Worm (Caenorhabditis elegans) whole organism, L1 larva: ENCODE data around the gene EGAP1.5.

Experiments used
- C04F5.9 ChIP-seq: sonication (generic microtip); optimal IDR thresholded peaks from 2 replicates; lab custom pipeline; 2016; ENCODE audit warnings: missing genetic modification characterization, missing compliant biosample characterization
- blmp-1 ChIP-seq: fragments of 150-350 bp; optimal IDR thresholded peaks from 2 replicates; lab custom pipeline; 2014; ENCODE audit warnings: missing biosample characterization, missing genetic modification characterization
- ceh-63 ChIP-seq: fragments of 200-800 bp; sonication (Bioruptor generic); optimal IDR thresholded peaks from 2 replicates; lab custom pipeline; 2018; ENCODE audit warnings: mild to moderate bottlenecking, missing genetic modification characterization, missing compliant biosample characterization
- ceh-8 ChIP-seq: fragments of 200-800 bp; sonication (Bioruptor generic); optimal IDR thresholded peaks from 2 replicates; lab custom pipeline; 2018; ENCODE audit warnings: mild to moderate bottlenecking, missing genetic modification characterization, moderate library complexity, missing compliant biosample characterization
- ceh-82 ChIP-seq, 3 experiments: fragments of 150-350 bp in 1 of 3; sonication (generic microtip) in 2 of 3; optimal IDR thresholded peaks; 2 replicates each; lab custom pipeline; 2014 to 2017; ENCODE audit warnings: missing biosample characterization in 3 of 3, missing genetic modification characterization in 3 of 3
- ceh-88 ChIP-seq: fragments of 200-800 bp; sonication (Bioruptor generic); IDR thresholded peaks from 2 replicates; pipeline ENCODE4 v1.3.6; 2022; ENCODE audit warnings: missing genetic modification characterization, missing compliant biosample characterization
- ceh-90 ChIP-seq: sonication (generic microtip); optimal IDR thresholded peaks from 2 replicates; lab custom pipeline; 2016; ENCODE audit warnings: missing genetic modification characterization, missing compliant biosample characterization
- ces-1 ChIP-seq: fragments of 150-350 bp; optimal IDR thresholded peaks from 2 replicates; lab custom pipeline; 2014; ENCODE audit warnings: missing biosample characterization, missing genetic modification reagents, missing genetic modification characterization
- dsc-1 ChIP-seq: sonication (generic microtip); optimal IDR thresholded peaks from 2 replicates; lab custom pipeline; 2016; ENCODE audit warnings: mild to moderate bottlenecking, missing genetic modification characterization, missing compliant biosample characterization
- efl-1 ChIP-seq, 4 experiments: fragments of 150-350 bp; optimal IDR thresholded peaks in 3 of 4; peaks in 1 of 4; 1 replicate in 1 of 4; 2 replicates in 3 of 4; lab custom pipeline; 2014; ENCODE audit warnings: missing biosample characterization in 2 of 4, missing genetic modification characterization in 2 of 4, missing genetic modification reagents in 2 of 4
- egl-13 ChIP-seq: sonication (generic microtip); optimal IDR thresholded peaks from 2 replicates; lab custom pipeline; 2016; ENCODE audit warnings: missing genotype, missing genetic modification reagents, missing genetic modification characterization, missing compliant biosample characterization
- elt-3 ChIP-seq, 6 experiments: fragments of 150-350 bp in 1 of 6; sonication (generic microtip); optimal IDR thresholded peaks; 2 replicates each; lab custom pipeline; 2017 to 2018; ENCODE audit warnings: missing biosample characterization in 6 of 6, missing genetic modification characterization in 6 of 6, inconsistent platforms in 1 of 6
- ets-5 ChIP-seq: fragments of 200-800 bp; sonication (Bioruptor generic); IDR thresholded peaks from 2 replicates; pipeline ENCODE4 v1.3.6; 2022; ENCODE audit warnings: missing genetic modification characterization, missing compliant biosample characterization
- fkh-10 ChIP-seq: sonication (generic microtip); optimal IDR thresholded peaks from 2 replicates; lab custom pipeline; 2017; ENCODE audit warnings: missing biosample characterization, missing genetic modification reagents, missing genetic modification characterization
- fkh-4 ChIP-seq: sonication (generic microtip); optimal IDR thresholded peaks from 2 replicates; lab custom pipeline; 2016; ENCODE audit warnings: missing compliant biosample characterization, missing genetic modification characterization, borderline replicate concordance
- grh-1 ChIP-seq: fragments of 200-800 bp; sonication (Bioruptor generic); IDR thresholded peaks from 2 replicates; pipeline ENCODE4 v1.3.6; 2022; ENCODE audit warnings: missing genetic modification reagents, missing genetic modification characterization, missing compliant biosample characterization
- hlh-17 ChIP-seq: fragments of 200-800 bp; sonication (Bioruptor generic); optimal IDR thresholded peaks from 2 replicates; lab custom pipeline; 2018; ENCODE audit warnings: missing genetic modification characterization, mild to moderate bottlenecking, missing compliant biosample characterization, moderate library complexity, borderline replicate concordance
- irx-1 ChIP-seq: sonication (generic microtip); optimal IDR thresholded peaks from 2 replicates; lab custom pipeline; 2016; ENCODE audit warnings: missing genetic modification characterization, missing compliant biosample characterization
- lin-13 ChIP-seq: fragments of 150-350 bp; optimal IDR thresholded peaks from 2 replicates; lab custom pipeline; 2014; ENCODE audit warnings: missing biosample characterization, missing genetic modification reagents, missing genetic modification characterization
- lin-14 ChIP-seq: fragments of 200-800 bp; sonication (Bioruptor generic); optimal IDR thresholded peaks from 2 replicates; lab custom pipeline; 2018; ENCODE audit warnings: mild to moderate bottlenecking, missing genetic modification characterization, moderate library complexity, missing compliant biosample characterization
- lin-15B ChIP-seq: fragments of 150-350 bp; sonication (generic microtip); optimal IDR thresholded peaks from 3 replicates; lab custom pipeline; 2014; ENCODE audit warnings: missing biosample characterization, missing genetic modification characterization
- lin-39 ChIP-seq: fragments of 150-350 bp; optimal IDR thresholded peaks from 2 replicates; lab custom pipeline; 2014; ENCODE audit warnings: missing biosample characterization, missing genetic modification reagents, missing genetic modification characterization
- lsy-2 ChIP-seq, 2 experiments: fragments of 150-350 bp; optimal IDR thresholded peaks; 2 replicates each; lab custom pipeline; 2014; ENCODE audit warnings: missing biosample characterization in 2 of 2, missing genetic modification characterization in 2 of 2
- mab-9 ChIP-seq: fragments of 200-800 bp; sonication (Bioruptor generic); IDR thresholded peaks from 2 replicates; pipeline ENCODE4 v1.3.6; 2022; ENCODE audit warnings: missing genetic modification reagents, missing genetic modification characterization, missing compliant biosample characterization
- mdl-1 ChIP-seq, 2 experiments: fragments of 150-350 bp; optimal IDR thresholded peaks; 2 replicates each; lab custom pipeline; 2014 to 2017; ENCODE audit warnings: missing biosample characterization in 2 of 2, missing genetic modification characterization in 2 of 2, inconsistent platforms in 1 of 2
- nhr-11 ChIP-seq: fragments of 150-350 bp; optimal IDR thresholded peaks from 2 replicates; lab custom pipeline; 2014; ENCODE audit warnings: missing biosample characterization, missing genetic modification characterization
- nhr-12 ChIP-seq: sonication (generic microtip); optimal IDR thresholded peaks from 2 replicates; lab custom pipeline; 2017; ENCODE audit warnings: missing biosample characterization, missing genetic modification characterization
- nhr-20 ChIP-seq: sonication (generic microtip); optimal IDR thresholded peaks from 2 replicates; lab custom pipeline; 2016; ENCODE audit warnings: mild to moderate bottlenecking, missing genetic modification characterization, missing compliant biosample characterization
- nhr-47 ChIP-seq: sonication (generic microtip); optimal IDR thresholded peaks from 2 replicates; lab custom pipeline; 2016; ENCODE audit warnings: mild to moderate bottlenecking, missing genetic modification characterization, moderate library complexity, missing compliant biosample characterization
- nhr-71 ChIP-seq: sonication (generic microtip); optimal IDR thresholded peaks from 2 replicates; lab custom pipeline; 2016; ENCODE audit warnings: mild to moderate bottlenecking, missing genetic modification characterization, moderate library complexity, missing compliant biosample characterization
- nhr-76 ChIP-seq: sonication (generic microtip); optimal IDR thresholded peaks from 2 replicates; lab custom pipeline; 2017; ENCODE audit warnings: missing biosample characterization, missing genetic modification characterization
- nhr-77 ChIP-seq: fragments of 150-350 bp; optimal IDR thresholded peaks from 2 replicates; lab custom pipeline; 2014; ENCODE audit warnings: missing biosample characterization, missing genetic modification characterization
- nhr-90 ChIP-seq: sonication (generic microtip); optimal IDR thresholded peaks from 2 replicates; lab custom pipeline; 2016; ENCODE audit warnings: mild to moderate bottlenecking, missing genetic modification characterization, missing compliant biosample characterization; ENCODE audit not compliant: poor library complexity
- pag-3 ChIP-seq: sonication (generic microtip); optimal IDR thresholded peaks from 2 replicates; lab custom pipeline; 2017; ENCODE audit warnings: missing genetic modification characterization, mild to moderate bottlenecking, missing compliant biosample characterization, antibody characterized with exemption, borderline replicate concordance; ENCODE audit not compliant: insufficient read depth
- pqm-1 ChIP-seq: sonication (generic microtip); optimal IDR thresholded peaks from 3 replicates; lab custom pipeline; 2017; ENCODE audit warnings: missing biosample characterization, missing genetic modification characterization
- skn-1 ChIP-seq: fragments of 150-350 bp; optimal IDR thresholded peaks from 2 replicates; lab custom pipeline; 2014; ENCODE audit warnings: missing biosample characterization, missing genetic modification characterization
- snpc-4 ChIP-seq: fragments of 150-350 bp; optimal IDR thresholded peaks from 2 replicates; lab custom pipeline; 2014; ENCODE audit warnings: missing biosample characterization, missing genetic modification characterization
- snu-23 ChIP-seq: sonication (generic microtip); optimal IDR thresholded peaks from 2 replicates; lab custom pipeline; 2016; ENCODE audit warnings: missing genetic modification characterization, missing compliant biosample characterization
- sup-37 ChIP-seq: fragments of 200-800 bp; sonication (Bioruptor generic); optimal IDR thresholded peaks from 2 replicates; lab custom pipeline; 2018; ENCODE audit warnings: mild to moderate bottlenecking, missing genetic modification characterization, missing compliant biosample characterization
- swsn-7 ChIP-seq: sonication (generic microtip); optimal IDR thresholded peaks from 2 replicates; lab custom pipeline; 2016; ENCODE audit warnings: missing genetic modification characterization, missing compliant biosample characterization
- unc-62 ChIP-seq: fragments of 150-350 bp; optimal IDR thresholded peaks from 2 replicates; lab custom pipeline; 2014; ENCODE audit warnings: missing biosample characterization, missing genetic modification reagents, missing genetic modification characterization
- unc-86 ChIP-seq: sonication (generic microtip); optimal IDR thresholded peaks from 2 replicates; lab custom pipeline; 2016; ENCODE audit warnings: missing genetic modification characterization, missing compliant biosample characterization
- unc-98 ChIP-seq: fragments of 200-800 bp; sonication (Bioruptor generic); IDR thresholded peaks from 2 replicates; pipeline ENCODE4 v1.3.6; 2022; ENCODE audit warnings: missing genetic modification characterization, missing compliant biosample characterization
- vab-15 ChIP-seq: sonication (generic microtip); optimal IDR thresholded peaks from 2 replicates; lab custom pipeline; 2017; ENCODE audit warnings: missing genotype, mild to moderate bottlenecking, missing genetic modification characterization, missing compliant biosample characterization
- xbp-1 ChIP-seq: sonication (generic microtip); optimal IDR thresholded peaks from 2 replicates; lab custom pipeline; 2016; ENCODE audit warnings: missing genetic modification characterization, missing compliant biosample characterization
- zag-1 ChIP-seq: fragments of 150-350 bp; optimal IDR thresholded peaks from 2 replicates; lab custom pipeline; 2014; ENCODE audit warnings: missing biosample characterization, missing genetic modification characterization
- zip-4 ChIP-seq: fragments of 200-800 bp; sonication (Bioruptor generic); optimal IDR thresholded peaks from 2 replicates; lab custom pipeline; 2018; ENCODE audit warnings: mild to moderate bottlenecking, missing genetic modification characterization, moderate library complexity, missing compliant biosample characterization
- ztf-11 ChIP-seq, 2 experiments: sonication (generic microtip); optimal IDR thresholded peaks; 2 replicates each; lab custom pipeline; 2016 to 2017; ENCODE audit warnings: missing genetic modification characterization in 2 of 2, missing biosample characterization in 1 of 2, missing compliant biosample characterization in 1 of 2
- ztf-4 ChIP-seq: fragments of 150-350 bp; optimal IDR thresholded peaks from 2 replicates; lab custom pipeline; 2014; ENCODE audit warnings: missing biosample characterization, missing genetic modification characterization

The EGAP1.5 gene

ce11 chrIII:5922236-5922635 lies 9.3 kb upstream of the EGAP1.5 start (continued):
- TF ChIP-seq zag-1 (tag; lab: Kevin White, UChicago) (no peak), unc-62 (no peak), nhr-12 (tag; lab: Kevin White, UChicago) (no peak), efl-1 (optimal IDR thresholded peaks at IDR 0.05; lab: Kevin White, UChicago) (no peak), efl-1 (GFP tag; optimal IDR thresholded peaks at IDR 0.05 in 1 of 2; lab: Kevin White, UChicago) (peak in 1 of 2 experiments; percentile 91), snu-23 (GFP tag; lab: Kevin White, UChicago) (peak; percentile 63), nhr-71 (tag; lab: Kevin White, UChicago) (peak; percentile 74), fkh-10 (no peak), grh-1 (peak; percentile 90), pag-3 (tag; lab: Kevin White, UChicago) (no peak)

ce11 chrIII:5925724-5926123 lies 5.8 kb upstream of the EGAP1.5 start, which contains the start of the genes dnc-2 and bcl-7:
Gene dnc-2, minus strand, starts transcription at chrIII:5925756.
Gene bcl-7, plus strand, starts transcription at chrIII:5926086.
- no peak for TF ChIP-seq nhr-11 (tag; lab: Kevin White, UChicago)
- peak; percentile 70 to 79 for TF ChIP-seq efl-1 (optimal IDR thresholded peaks at IDR 0.05; lab: Kevin White, UChicago)
- TF ChIP-seq efl-1 (GFP tag; optimal IDR thresholded peaks at IDR 0.05 in 1 of 2; lab: Kevin White, UChicago): peak; percentile 66 to 92
- TF ChIP-seq dsc-1 (tag; lab: Kevin White, UChicago): peak; percentile 60
- no peak for TF ChIP-seq grh-1
- peak; percentile 63 for TF ChIP-seq swsn-7
- TF ChIP-seq snu-23 (GFP tag; lab: Kevin White, UChicago): peak; percentile 75
- no peak for TF ChIP-seq snpc-4 (tag; lab: Kevin White, UChicago)
- no peak for TF ChIP-seq ets-5 (GFP tag; lab: Robert Waterston, UW)
- no peak for TF ChIP-seq irx-1 (tag; lab: Kevin White, UChicago)
- no peak for TF ChIP-seq nhr-76
- TF ChIP-seq pqm-1 (tag; lab: Kevin White, UChicago): no peak
- peak; percentile 8 for TF ChIP-seq unc-86
- TF ChIP-seq skn-1: peak; percentile 62
- TF ChIP-seq ceh-88 (GFP tag; lab: Robert Waterston, UW): no peak
- peak; percentile 72 for TF ChIP-seq nhr-47 (tag; lab: Kevin White, UChicago)
- no peak for TF ChIP-seq pag-3 (tag; lab: Kevin White, UChicago)
- TF ChIP-seq ceh-63 (GFP tag; lab: Kevin White, UChicago): no peak
- peak in 1 of 2 experiments; percentile 21 for TF ChIP-seq mdl-1 (tag; optimal IDR thresholded peaks at IDR 0.05; lab: Kevin White, UChicago)
- TF ChIP-seq zag-1 (tag; lab: Kevin White, UChicago): no peak
- no peak for TF ChIP-seq egl-13 (tag; lab: Kevin White, UChicago)
- TF ChIP-seq ztf-11 (tag; optimal IDR thresholded peaks at IDR 0.05; lab: Kevin White, UChicago): no peak
- peak; percentile 57 for TF ChIP-seq xbp-1 (tag; lab: Kevin White, UChicago)
- no peak for TF ChIP-seq ces-1
- peak; percentile 76 for TF ChIP-seq zip-4
- TF ChIP-seq mab-9 (GFP tag; lab: Robert Waterston, UW): no peak
- no peak for TF ChIP-seq ztf-4 (tag; lab: Kevin White, UChicago)
- no peak for TF ChIP-seq ceh-90 (tag; lab: Kevin White, UChicago)
- TF ChIP-seq nhr-20 (tag; lab: Kevin White, UChicago): peak; percentile 65
- no peak for TF ChIP-seq vab-15 (tag; lab: Kevin White, UChicago)
- peak; percentile 56 to 78 for TF ChIP-seq lsy-2 (tag; optimal IDR thresholded peaks at IDR 0.05; lab: Kevin White, UChicago)
- TF ChIP-seq hlh-17 (GFP tag; lab: Kevin White, UChicago): no peak
- TF ChIP-seq fkh-4 (tag; lab: Kevin White, UChicago): no peak
- peak; percentile 89 for TF ChIP-seq lin-14 (GFP tag; lab: Kevin White, UChicago)
- TF ChIP-seq lin-15B (tag; lab: Kevin White, UChicago): peak; percentile 58
- no peak for TF ChIP-seq sup-37 (GFP tag; lab: Kevin White, UChicago)
- peak in 2 of 3 experiments; percentile 37 to 49 for TF ChIP-seq ceh-82 (tag; optimal IDR thresholded peaks at IDR 0.05; lab: Kevin White, UChicago)
- TF ChIP-seq lin-13 (GFP tag; lab: Kevin White, UChicago): peak; percentile 8
- peak in 2 of 6 experiments; percentile 18 to 36 for TF ChIP-seq elt-3 (tag; optimal IDR thresholded peaks at IDR 0.05; lab: Kevin White, UChicago)
- TF ChIP-seq unc-98 (GFP tag; lab: Robert Waterston, UW): no peak
- TF ChIP-seq C04F5.9 (tag; lab: Kevin White, UChicago): peak; percentile 2
- no peak for TF ChIP-seq ceh-8
- TF ChIP-seq nhr-12 (tag; lab: Kevin White, UChicago): no peak
- no peak for TF ChIP-seq lin-39 (tag; lab: Kevin White, UChicago)
- TF ChIP-seq blmp-1 (tag; lab: Kevin White, UChicago): peak; percentile 51
- peak; percentile 31 for TF ChIP-seq nhr-90
- no peak for TF ChIP-seq nhr-77 (tag; lab: Kevin White, UChicago)
